Fruit fly (Drosophila melanogaster): ENCODE results near the gene RhoGEF3.

The RhoGEF3 gene

DNA sequence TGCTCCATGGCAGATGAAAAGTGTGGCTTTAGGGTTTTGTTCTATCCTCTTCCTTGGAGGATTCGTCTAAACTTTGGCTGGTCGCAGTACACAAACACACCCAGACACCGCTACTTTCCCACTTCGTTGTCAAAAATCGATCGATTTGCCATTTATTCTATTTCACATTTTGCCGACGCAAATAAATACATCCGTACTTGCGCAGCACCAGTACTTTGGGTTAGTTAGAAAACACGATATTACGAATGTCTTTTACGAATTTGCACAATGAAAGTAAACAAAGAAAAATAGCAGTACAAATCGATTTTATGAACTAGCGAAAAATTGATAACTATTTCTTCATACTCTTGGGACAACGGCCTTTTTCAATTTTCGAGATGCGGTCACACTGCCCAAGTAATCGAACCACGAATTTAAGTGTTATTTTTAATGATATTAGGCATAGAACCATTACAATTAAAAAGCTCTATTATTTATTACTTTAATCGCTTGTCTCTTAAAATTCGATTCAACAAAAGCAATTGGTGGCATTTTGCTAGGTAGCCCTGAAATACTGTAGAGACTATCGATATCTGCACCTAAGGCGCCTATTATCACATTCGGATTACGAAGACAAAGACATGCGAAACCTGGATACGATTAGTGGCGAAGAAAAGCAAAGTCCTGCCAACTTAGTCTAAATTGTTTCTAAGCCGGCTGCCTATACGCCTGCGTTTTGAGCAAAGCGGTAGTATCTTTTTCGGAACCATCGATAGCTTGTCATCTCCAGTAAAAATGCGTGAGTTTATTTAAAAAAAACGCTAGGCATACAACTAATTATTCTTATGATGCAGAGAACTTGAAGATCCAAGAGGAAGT is 19.4 kb upstream of the RhoGEF3 start, which contains the start of the genes DIP2 and wac (continued):
- TF ChIP-seq CG11723 (GFP tag; optimal IDR thresholded peaks at IDR 0.05) (peak; percentile 28), fd64A (GFP tag; optimal IDR thresholded peaks at IDR 0.05) (no peak), Ada2b (GFP tag; IDR thresholded peaks at IDR 0.05) (peak; percentile 64; the same call in 1 of the 2 replicates), cad (GFP tag; optimal IDR thresholded peaks at IDR 0.05) (no peak), CG9817 (tag; optimal IDR thresholded peaks at IDR 0.05) (peak; percentile 64), CG3726 (GFP tag; IDR thresholded peaks at IDR 0.05) (no peak), CG3995 (GFP tag; optimal IDR thresholded peaks at IDR 0.05) (peak; percentile 45), zf30C (GFP tag; optimal IDR thresholded peaks at IDR 0.05) (no peak), CG33557 (GFP tag; optimal IDR thresholded peaks at IDR 0.05) (peak; percentile 60), Lhr (GFP tag; optimal IDR thresholded peaks at IDR 0.05) (peak; percentile 85), CG6175 (GFP tag; IDR thresholded peaks at IDR 0.05) (peak; percentile 50; the same call in 2 of the 3 replicates), CG4404 (GFP tag; IDR thresholded peaks at IDR 0.05) (peak; percentile 49), Atf6 (GFP tag; IDR thresholded peaks at IDR 0.05) (no peak), slp2 (GFP tag; optimal IDR thresholded peaks at IDR 0.05) (peak; percentile 68), sim (GFP tag; IDR thresholded peaks at IDR 0.05) (no peak), HLH54F (GFP tag; optimal IDR thresholded peaks at IDR 0.05) (peak; percentile 85), Hand (GFP tag; optimal IDR thresholded peaks at IDR 0.05) (no peak), ato (GFP tag; IDR thresholded peaks at IDR 0.05; ENCODE audit: partially characterized antibody) (peak; percentile 68), lbe (GFP tag; optimal IDR thresholded peaks at IDR 0.05) (peak; percentile 69), vfl (GFP tag; optimal IDR thresholded peaks at IDR 0.05) (peak; percentile 82), HmgD (GFP tag; optimal IDR thresholded peaks at IDR 0.05) (peak; percentile 78), grn (GFP tag; optimal IDR thresholded peaks at IDR 0.05) (no peak), her (GFP tag; optimal IDR thresholded peaks at IDR 0.05) (peak; percentile 86), CG10979 (tag; optimal IDR thresholded peaks at IDR 0.05) (peak; percentile 42), E2f2 (GFP tag; IDR thresholded peaks at IDR 0.05) (peak; percentile 88), CG11085 (GFP tag; IDR thresholded peaks at IDR 0.05) (0 out of 2 replicates have a peak, but pooled peaks have one; percentile 48), Doc2 (GFP tag; IDR thresholded peaks at IDR 0.05) (no peak), gcm (GFP tag; optimal IDR thresholded peaks at IDR 0.05) (peak; percentile 33), ftz-f1 (GFP tag; optimal IDR thresholded peaks at IDR 0.05) (peak; percentile 26), CG30020 (tag; optimal IDR thresholded peaks at IDR 0.05) (peak; percentile 73), sna (GFP tag; IDR thresholded peaks at IDR 0.05; ENCODE audit: partially characterized antibody) (peak; percentile 85), CG31365 (tag; optimal IDR thresholded peaks at IDR 0.05) (peak; percentile 53), fd102C (GFP tag; optimal IDR thresholded peaks at IDR 0.05) (peak; percentile 31), CG10959 (GFP tag; IDR thresholded peaks at IDR 0.05) (no peak), chm (GFP tag; IDR thresholded peaks at IDR 0.05) (peak; percentile 83), Camta (GFP tag; optimal IDR thresholded peaks at IDR 0.05) (peak; percentile 50), CG1529 (GFP tag; optimal IDR thresholded peaks at IDR 0.05) (no peak), BtbVII (GFP tag; optimal IDR thresholded peaks at IDR 0.05) (peak; percentile 39), CG10462 (GFP tag; optimal IDR thresholded peaks at IDR 0.05) (peak; percentile 41), bsh (GFP tag; optimal IDR thresholded peaks at IDR 0.05) (peak in 1 of 2 experiments; percentile 51), CG10431 (GFP tag; optimal IDR thresholded peaks at IDR 0.05) (peak; percentile 49), pho (GFP tag; optimal IDR thresholded peaks at IDR 0.05) (peak; percentile 85), CG11247 (GFP tag; IDR thresholded peaks at IDR 0.05) (peak; percentile 80), Sox100B (GFP tag; optimal IDR thresholded peaks at IDR 0.05) (no peak), CG4282 (GFP tag; optimal IDR thresholded peaks at IDR 0.05) (peak; percentile 86), sens-2 (GFP tag; IDR thresholded peaks at IDR 0.05) (peak; percentile 45; the same call in 1 of the 2 replicates), MESR4 (GFP tag; optimal IDR thresholded peaks at IDR 0.05) (peak; percentile 51), Antp (GFP tag; optimal IDR thresholded peaks at IDR 0.05) (peak; percentile 94), seq (GFP tag; IDR thresholded peaks at IDR 0.05) (no peak; the same call in 1 of the 2 replicates)

Measured in whole organism, embryonic.